Worm (Caenorhabditis elegans): ENCODE measurements around the gene Y47D3A.34.

The Y47D3A.34 gene

DNA sequence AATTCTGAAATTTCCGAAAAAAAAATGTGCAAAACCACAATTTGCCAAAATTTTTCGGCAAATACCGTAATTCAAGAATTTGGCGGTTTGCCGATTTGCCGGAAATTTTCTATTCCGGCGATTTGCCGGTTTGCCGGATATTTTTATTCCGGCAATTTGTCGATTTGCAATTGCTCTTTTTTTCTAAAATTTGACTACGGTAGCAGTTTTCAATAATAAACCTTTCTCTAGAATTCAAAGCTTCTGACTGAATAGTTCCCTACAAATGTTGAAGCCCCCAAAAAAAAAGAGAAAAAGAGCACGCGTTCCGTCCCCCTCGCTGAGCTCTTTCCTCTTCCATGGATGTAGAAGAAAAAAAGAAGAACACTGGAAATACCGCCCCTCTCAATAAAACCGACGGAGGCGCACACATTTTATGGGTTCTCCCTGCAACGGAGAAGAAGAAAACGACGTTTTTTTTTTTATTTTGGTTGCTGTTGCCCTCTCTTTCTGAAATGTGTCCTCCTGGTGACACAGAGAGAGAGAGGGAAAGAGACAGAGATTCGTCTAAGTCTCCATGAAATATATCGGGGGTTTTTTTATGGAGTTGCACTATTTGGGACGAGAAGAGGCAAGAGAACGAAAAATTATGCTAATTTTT lies 33.7 kb downstream of the Y47D3A.34 start:
- peak; percentile 11 for TF ChIP-seq zag-1 (tag; optimal IDR thresholded peaks at IDR 0.05)
- TF ChIP-seq lsy-2 (tag; optimal IDR thresholded peaks at IDR 0.05): peak in 1 of 2 experiments; percentile 37
- TF ChIP-seq sma-9 (GFP tag; optimal IDR thresholded peaks at IDR 0.05): peak; percentile 7
- TF ChIP-seq sma-9 (tag; optimal IDR thresholded peaks at IDR 0.05): no peak
- peak; percentile 7 for TF ChIP-seq C34F6.9 (tag; optimal IDR thresholded peaks at IDR 0.05)
- no peak for TF ChIP-seq nhr-21 (tag; optimal IDR thresholded peaks at IDR 0.05)

DNA sequence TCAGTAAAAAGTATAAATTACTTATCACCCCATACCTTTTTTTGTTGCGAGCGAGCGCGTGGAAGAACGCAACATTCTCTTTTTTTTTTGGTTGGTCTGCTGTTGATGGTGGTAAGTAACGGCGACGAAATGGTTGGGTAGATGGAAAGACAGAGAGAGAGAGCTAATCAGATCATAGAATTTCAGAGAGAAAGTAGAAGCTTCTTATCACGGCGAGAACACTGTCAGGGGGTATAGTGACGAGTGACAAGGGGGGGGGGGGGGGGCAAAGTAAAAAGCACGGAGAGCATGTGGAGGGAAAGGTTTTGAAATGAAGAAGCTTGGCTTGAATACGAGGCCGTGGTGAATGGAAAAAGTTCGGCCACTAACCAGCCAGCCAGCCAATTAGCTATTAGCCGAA lies 37.3 kb downstream of the Y47D3A.34 start:
- peak; percentile 20 for TF ChIP-seq fos-1 (tag; optimal IDR thresholded peaks at IDR 0.05)
- no peak for TF ChIP-seq crh-2 (tag; optimal IDR thresholded peaks at IDR 0.05)
- no peak for TF ChIP-seq nhr-23 (tag; optimal IDR thresholded peaks at IDR 0.05)

DNA sequence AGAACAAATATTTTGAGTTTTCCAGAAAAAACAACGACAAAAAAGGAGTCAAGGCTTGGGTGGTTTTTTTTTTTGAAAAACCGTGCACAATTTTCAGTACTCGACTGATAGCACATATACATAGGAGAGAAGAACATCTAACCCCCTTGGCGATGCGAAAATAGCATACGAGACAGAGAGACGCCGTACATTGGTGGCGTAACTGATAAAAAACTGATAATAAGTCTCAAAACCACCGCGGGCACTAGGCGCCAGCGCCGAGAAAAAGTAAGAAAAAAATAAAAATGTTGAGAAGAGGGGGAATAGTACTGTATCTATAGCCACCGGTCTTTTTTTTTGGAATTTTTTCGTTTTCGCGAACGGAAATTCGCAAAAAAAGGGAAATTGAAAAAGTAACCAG lies 39.1 kb downstream of the Y47D3A.34 start:
- peak; percentile 12 for TF ChIP-seq sma-9 (GFP tag; optimal IDR thresholded peaks at IDR 0.05)
- no peak for TF ChIP-seq sma-9 (tag; optimal IDR thresholded peaks at IDR 0.05)
- no peak for TF ChIP-seq nhr-77 (tag; optimal IDR thresholded peaks at IDR 0.05)

DNA sequence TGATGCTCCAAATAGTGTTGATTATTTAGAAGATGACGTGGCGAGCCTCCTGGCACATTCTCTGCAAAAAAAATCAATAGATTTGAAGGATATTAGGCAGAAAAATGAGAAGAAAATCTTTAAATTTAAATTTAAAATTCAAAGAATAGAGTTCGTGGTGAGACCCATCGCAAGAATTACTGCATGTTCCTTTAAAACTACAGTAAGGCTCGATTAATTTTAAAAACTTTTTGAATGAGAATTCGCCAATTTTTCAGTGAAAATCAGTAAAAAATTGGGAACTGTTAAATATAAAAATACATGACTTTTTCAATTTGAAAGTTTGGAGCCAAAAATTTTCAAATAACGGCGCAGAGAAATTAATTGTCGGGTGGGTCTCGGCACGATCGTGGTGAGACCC lies 39.5 kb downstream of the Y47D3A.34 start, which contains the start of gene tra-1:
tra-1 (minus strand) TSS at position 62 of the 400 bp plus-strand sequence.
- no peak for TF ChIP-seq unc-39 (tag; optimal IDR thresholded peaks at IDR 0.05)
- no peak for TF ChIP-seq nhr-23 (tag; optimal IDR thresholded peaks at IDR 0.05)
- TF ChIP-seq nhr-237 (tag; optimal IDR thresholded peaks at IDR 0.05): no peak
- no peak for TF ChIP-seq nhr-129 (tag; optimal IDR thresholded peaks at IDR 0.05)
- no peak for TF ChIP-seq mbf-1 (tag; optimal IDR thresholded peaks at IDR 0.05)
- no peak for TF ChIP-seq ceh-16 (tag; optimal IDR thresholded peaks at IDR 0.05)
- TF ChIP-seq ceh-82 (tag; optimal IDR thresholded peaks at IDR 0.05): no peak
- TF ChIP-seq mdl-1 (tag; optimal IDR thresholded peaks at IDR 0.05): no peak
- no peak for TF ChIP-seq peb-1 (tag; optimal IDR thresholded peaks at IDR 0.05)
- TF ChIP-seq skn-1 (tag; optimal IDR thresholded peaks at IDR 0.05): no peak
- TF ChIP-seq egl-27 (tag; optimal IDR thresholded peaks at IDR 0.05): no peak
- TF ChIP-seq C34F6.9 (tag; optimal IDR thresholded peaks at IDR 0.05): no peak
- TF ChIP-seq ama-1 (optimal IDR thresholded peaks at IDR 0.05): no peak
- TF ChIP-seq ZK546.5 (tag; optimal IDR thresholded peaks at IDR 0.05): no peak

- no peak for TF ChIP-seq elt-3 (tag; optimal IDR thresholded peaks at IDR 0.05)
- TF ChIP-seq sma-9 (GFP tag; optimal IDR thresholded peaks at IDR 0.05): no peak
- TF ChIP-seq sma-9 (tag; optimal IDR thresholded peaks at IDR 0.05): no peak
- no peak for TF ChIP-seq ceh-82 (tag; optimal IDR thresholded peaks at IDR 0.05)
- no peak for TF ChIP-seq ztf-1 (GFP tag; conservative IDR thresholded peaks at IDR 0.05)
- no peak for TF ChIP-seq unc-62 (GFP tag; optimal IDR thresholded peaks at IDR 0.05)
- TF ChIP-seq nhr-10 (tag; optimal IDR thresholded peaks at IDR 0.05): no peak
- TF ChIP-seq ceh-16 (tag; optimal IDR thresholded peaks at IDR 0.05): no peak
- no peak for TF ChIP-seq sma-3 (GFP tag; optimal IDR thresholded peaks at IDR 0.05)
- TF ChIP-seq peb-1 (tag; optimal IDR thresholded peaks at IDR 0.05): no peak
- TF ChIP-seq sem-4 (tag; optimal IDR thresholded peaks at IDR 0.05): no peak
- no peak for TF ChIP-seq zag-1 (tag; optimal IDR thresholded peaks at IDR 0.05)
Measured at ce11 chrIII:11194123-11194522, 40.5 kb downstream of the Y47D3A.34 start.

- TF ChIP-seq fos-1 (tag; optimal IDR thresholded peaks at IDR 0.05) (peak; percentile 21), crh-2 (tag; optimal IDR thresholded peaks at IDR 0.05) (peak; percentile 28), nhr-10 (tag; optimal IDR thresholded peaks at IDR 0.05) (no peak), nhr-77 (tag; optimal IDR thresholded peaks at IDR 0.05) (no peak)
Measured at ce11 chrIII:11193251-11193650, 41.4 kb downstream of the Y47D3A.34 start.

DNA sequence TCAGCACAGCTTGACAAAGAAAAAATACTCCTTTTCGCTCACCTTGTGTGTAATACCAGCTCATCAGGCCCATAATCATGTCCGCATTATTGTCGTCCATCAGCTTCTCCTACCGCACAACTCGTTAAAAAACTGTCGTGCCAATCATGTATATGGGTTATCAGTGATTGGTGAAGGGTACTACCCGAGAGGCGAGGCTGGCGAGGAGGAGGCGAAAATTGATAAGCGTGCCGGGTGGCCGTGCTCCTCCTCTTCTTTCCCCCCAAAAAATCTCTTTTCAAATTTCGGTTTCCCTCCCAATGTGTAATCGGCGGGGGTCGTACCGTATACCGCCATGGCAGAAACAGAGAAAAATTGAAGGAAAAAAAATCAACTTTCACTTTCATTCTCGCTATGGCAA lies 46.5 kb downstream of the Y47D3A.34 start:
- TF ChIP-seq fos-1 (tag; optimal IDR thresholded peaks at IDR 0.05) (peak; percentile 14), ceh-16 (tag; optimal IDR thresholded peaks at IDR 0.05) (no peak), crh-2 (tag; optimal IDR thresholded peaks at IDR 0.05) (peak; percentile 6), C34F6.9 (tag; optimal IDR thresholded peaks at IDR 0.05) (no peak), elt-3 (tag; optimal IDR thresholded peaks at IDR 0.05) (no peak), gmeb-1 (tag; optimal IDR thresholded peaks at IDR 0.05) (no peak), nhr-237 (tag; optimal IDR thresholded peaks at IDR 0.05) (no peak), ztf-4 (tag; optimal IDR thresholded peaks at IDR 0.05) (no peak)

Measured in whole organism, L2 larva.